Fruit fly (Drosophila melanogaster) whole organism, embryonic: ENCODE measurements around the gene beat-IIa.
A peak's percentile ranks its signal among the peaks of the same experiment; 100 is the strongest.

Experiments used
- ATbp ChIP-seq: fragments of 200-800 bp; sonication (Bioruptor generic); optimal IDR thresholded peaks from 2 replicates; lab custom pipeline; 2017; ENCODE audit warnings: missing biosample characterization, mild to moderate bottlenecking, missing genetic modification characterization, missing genetic modification reagents
- Asciz ChIP-seq: fragments of 200-800 bp; sonication (Bioruptor generic); optimal IDR thresholded peaks from 2 replicates; lab custom pipeline; 2017; ENCODE audit warnings: missing biosample characterization, mild to moderate bottlenecking, missing genetic modification characterization, missing genetic modification reagents
- CG10147 ChIP-seq: fragments of 200-800 bp; sonication (Bioruptor generic); optimal IDR thresholded peaks from 2 replicates; lab custom pipeline; 2019; ENCODE audit warnings: missing biosample characterization, mild to moderate bottlenecking, missing genetic modification characterization, moderate library complexity
- CG10274 ChIP-seq: fragments of 200-800 bp; sonication (Bioruptor generic); optimal IDR thresholded peaks from 3 replicates; lab custom pipeline; 2017; ENCODE audit warnings: missing biosample characterization, mild to moderate bottlenecking, missing genetic modification characterization
- CG10431 ChIP-seq: fragments of 200-800 bp; sonication (Bioruptor generic); optimal IDR thresholded peaks from 3 replicates; lab custom pipeline; 2018; ENCODE audit warnings: missing biosample characterization, mild to moderate bottlenecking, missing genetic modification characterization
- CG12391 ChIP-seq: fragments of 200-800 bp; sonication (Bioruptor generic); optimal IDR thresholded peaks from 3 replicates; lab custom pipeline; 2018; ENCODE audit warnings: missing biosample characterization, mild to moderate bottlenecking, missing genetic modification characterization, moderate library complexity
- CG14710 ChIP-seq: fragments of 200-800 bp; sonication (Bioruptor generic); optimal IDR thresholded peaks from 3 replicates; lab custom pipeline; 2019; ENCODE audit warnings: missing biosample characterization, mild to moderate bottlenecking, missing genetic modification characterization, moderate library complexity
- CG15269 ChIP-seq: fragments of 200-800 bp; sonication (Bioruptor generic); optimal IDR thresholded peaks from 2 replicates; lab custom pipeline; 2018; ENCODE audit warnings: missing biosample characterization, mild to moderate bottlenecking, missing genetic modification characterization, moderate library complexity
- CG15696 ChIP-seq: fragments of 200-800 bp; sonication (Bioruptor generic); optimal IDR thresholded peaks from 2 replicates; lab custom pipeline; 2019; ENCODE audit warnings: missing biosample characterization, mild to moderate bottlenecking, missing genetic modification characterization, moderate library complexity
- CG17328 ChIP-seq: fragments of 200-800 bp; sonication (Bioruptor generic); IDR thresholded peaks from 2 replicates; pipeline ENCODE4 v1.3.6; 2022; ENCODE audit warnings: missing biosample characterization, missing genetic modification characterization
- CG17361 ChIP-seq: fragments of 200-800 bp; sonication (Bioruptor generic); IDR thresholded peaks from 3 replicates; pipeline ENCODE4 v1.3.6; 2022; ENCODE audit warnings: missing biosample characterization, missing genetic modification characterization
- CG18476 ChIP-seq: fragments of 200-800 bp; sonication (Bioruptor generic); optimal IDR thresholded peaks from 2 replicates; lab custom pipeline; 2016; ENCODE audit warnings: missing biosample characterization, mild to moderate bottlenecking, missing genetic modification characterization
- CG2678 ChIP-seq: fragments of 200-800 bp; sonication (Bioruptor generic); optimal IDR thresholded peaks from 3 replicates; lab custom pipeline; 2019; ENCODE audit warnings: missing biosample characterization, mild to moderate bottlenecking, missing genetic modification characterization, moderate library complexity
- CG30403 ChIP-seq: fragments of 200-800 bp; sonication (Bioruptor generic); optimal IDR thresholded peaks from 3 replicates; lab custom pipeline; 2016; ENCODE audit warnings: missing biosample characterization, missing genetic modification characterization
- CG30431 ChIP-seq: fragments of 200-800 bp; sonication (Bioruptor generic); optimal IDR thresholded peaks from 2 replicates; lab custom pipeline; 2017; ENCODE audit warnings: missing biosample characterization, missing genetic modification characterization
- CG6765 ChIP-seq: fragments of 200-800 bp; sonication (Bioruptor generic); optimal IDR thresholded peaks from 3 replicates; lab custom pipeline; 2017; ENCODE audit warnings: missing biosample characterization, mild to moderate bottlenecking, missing genetic modification characterization
- CG7745 ChIP-seq: fragments of 200-800 bp; sonication (Bioruptor generic); optimal IDR thresholded peaks from 2 replicates; lab custom pipeline; 2018; ENCODE audit warnings: missing biosample characterization, mild to moderate bottlenecking, missing genetic modification characterization, moderate library complexity
- D ChIP-seq, 2 experiments: fragments of 200-800 bp in 1 of 2; fragments of >200 bp in 1 of 2; sonication (Bioruptor generic) in 1 of 2; optimal IDR thresholded peaks; 2 replicates in 1 of 2; 3 replicates in 1 of 2; lab custom pipeline; 2017; ENCODE audit warnings: mild to moderate bottlenecking in 1 of 2, missing biosample characterization in 1 of 2, missing genetic modification characterization in 1 of 2, missing genetic modification reagents in 1 of 2
- D19B ChIP-seq: fragments of 200-800 bp; sonication (Bioruptor generic); optimal IDR thresholded peaks from 2 replicates; lab custom pipeline; 2017; ENCODE audit warnings: missing biosample characterization, mild to moderate bottlenecking, missing genetic modification characterization
- Dfd ChIP-seq, 2 experiments: fragments of >200 bp; optimal IDR thresholded peaks; 2 replicates each; lab custom pipeline; 2017; ENCODE audit warnings: missing biosample characterization in 2 of 2, missing genetic modification characterization in 2 of 2
- Drgx ChIP-seq: fragments of 200-800 bp; sonication (Bioruptor generic); IDR thresholded peaks from 2 replicates; pipeline ENCODE4 v1.3.6; 2022; ENCODE audit warnings: missing biosample characterization, missing genetic modification characterization
- Ets65A ChIP-seq: fragments of 200-800 bp; sonication (Bioruptor generic); peaks from one replicate; lab custom pipeline; 2016; ENCODE audit warnings: missing biosample characterization, missing genetic modification characterization
- Hey ChIP-seq: fragments of 200-800 bp; sonication (Bioruptor generic); optimal IDR thresholded peaks from 3 replicates; lab custom pipeline; 2018; ENCODE audit warnings: missing biosample characterization, mild to moderate bottlenecking, missing genetic modification characterization
- Hsf ChIP-seq: fragments of 200-800 bp; sonication (Bioruptor generic); optimal IDR thresholded peaks from 3 replicates; lab custom pipeline; 2016; ENCODE audit warnings: missing biosample characterization, missing genetic modification characterization
- Kr ChIP-seq: fragments of 200-800 bp; sonication (Bioruptor generic); optimal IDR thresholded peaks from 2 replicates; lab custom pipeline; 2017; ENCODE audit warnings: missing biosample characterization, mild to moderate bottlenecking, missing genetic modification characterization
- MBD-R2 ChIP-seq: fragments of 200-800 bp; sonication (Bioruptor generic); IDR thresholded peaks from 2 replicates; pipeline ENCODE4 v1.3.6; 2022; ENCODE audit warnings: missing biosample characterization, missing genetic modification characterization
- Med ChIP-seq: fragments of 200-800 bp; sonication (Bioruptor generic); peaks from one replicate; lab custom pipeline; 2016; ENCODE audit warnings: missing biosample characterization, missing genetic modification characterization, mild to moderate bottlenecking, inconsistent platforms, moderate library complexity
- Optix ChIP-seq: fragments of 200-800 bp; sonication (Bioruptor generic); IDR thresholded peaks from 3 replicates; pipeline ENCODE4 v1.3.6; 2022; ENCODE audit warnings: missing biosample characterization, missing genetic modification characterization
- aop ChIP-seq: fragments of 200-800 bp; sonication (Bioruptor generic); IDR thresholded peaks from 2 replicates; pipeline ENCODE4 v1.3.6; 2022; ENCODE audit warnings: missing biosample characterization, missing genetic modification characterization
- cad ChIP-seq: fragments of >200 bp; optimal IDR thresholded peaks from 2 replicates; lab custom pipeline; 2017; ENCODE audit warnings: missing biosample characterization, missing genetic modification characterization
- chif ChIP-seq, 2 experiments: fragments of 200-800 bp; sonication (Bioruptor generic); optimal IDR thresholded peaks; 3 replicates each; lab custom pipeline; 2016; ENCODE audit warnings: missing biosample characterization in 2 of 2, missing genetic modification characterization in 2 of 2
- chm ChIP-seq: fragments of 200-800 bp; sonication (Bioruptor generic); IDR thresholded peaks from 2 replicates; pipeline ENCODE4 v1.3.6; 2022; ENCODE audit warnings: missing biosample characterization, missing genetic modification characterization
- eve ChIP-seq, 2 experiments: fragments of >200 bp; optimal IDR thresholded peaks; 2 replicates each; lab custom pipeline; 2017; ENCODE audit warnings: missing biosample characterization in 2 of 2, missing genetic modification characterization in 2 of 2
- exex ChIP-seq: fragments of 200-800 bp; sonication (Bioruptor generic); optimal IDR thresholded peaks from 4 replicates; lab custom pipeline; 2018; ENCODE audit warnings: missing biosample characterization, mild to moderate bottlenecking, missing genetic modification characterization, moderate library complexity
- eyg ChIP-seq: fragments of 200-800 bp; sonication (Bioruptor generic); optimal IDR thresholded peaks from 3 replicates; lab custom pipeline; 2016; ENCODE audit warnings: missing biosample characterization, missing genetic modification characterization
- fd64A ChIP-seq: fragments of 200-800 bp; sonication (Bioruptor generic); optimal IDR thresholded peaks from 3 replicates; lab custom pipeline; 2018; ENCODE audit warnings: missing biosample characterization, mild to moderate bottlenecking, missing genetic modification characterization
- ftz-f1 ChIP-seq: fragments of 200-800 bp; sonication (Bioruptor generic); optimal IDR thresholded peaks from 2 replicates; lab custom pipeline; 2016; ENCODE audit warnings: missing biosample characterization, missing genetic modification characterization
- gfzf ChIP-seq: fragments of 200-800 bp; sonication (Bioruptor generic); optimal IDR thresholded peaks from 2 replicates; lab custom pipeline; 2016; ENCODE audit warnings: missing biosample characterization, mild to moderate bottlenecking, missing genetic modification characterization, moderate library complexity
- grn ChIP-seq: fragments of 200-800 bp; sonication (Bioruptor generic); optimal IDR thresholded peaks from 3 replicates; lab custom pipeline; 2017; ENCODE audit warnings: missing biosample characterization, missing genetic modification characterization
- kah ChIP-seq: fragments of 200-800 bp; sonication (Bioruptor generic); optimal IDR thresholded peaks from 2 replicates; lab custom pipeline; 2018; ENCODE audit warnings: missing biosample characterization, mild to moderate bottlenecking, missing genetic modification characterization
- nmo ChIP-seq: fragments of 200-800 bp; sonication (Bioruptor generic); optimal IDR thresholded peaks from 2 replicates; lab custom pipeline; 2018; ENCODE audit warnings: missing biosample characterization, mild to moderate bottlenecking, missing genetic modification characterization, moderate library complexity
- org-1 ChIP-seq: fragments of 200-800 bp; sonication (Bioruptor generic); optimal IDR thresholded peaks from 2 replicates; lab custom pipeline; 2017; ENCODE audit warnings: missing biosample characterization, missing genetic modification characterization
- sc ChIP-seq, 3 experiments: fragments of >200 bp in 2 of 3; fragments of 200-800 bp in 1 of 3; sonication (Bioruptor generic) in 1 of 3; optimal IDR thresholded peaks; 2 replicates in 2 of 3; 3 replicates in 1 of 3; lab custom pipeline; 2017; ENCODE audit warnings: mild to moderate bottlenecking in 1 of 3, missing biosample characterization in 1 of 3, missing genetic modification characterization in 1 of 3, missing genetic modification reagents in 1 of 3
- tin ChIP-seq: fragments of 200-800 bp; sonication (Bioruptor generic); optimal IDR thresholded peaks from 3 replicates; lab custom pipeline; 2016; ENCODE audit warnings: missing biosample characterization, missing genetic modification characterization
- tll ChIP-seq, 2 experiments: fragments of 200-800 bp in 1 of 2; fragments of >200 bp in 1 of 2; sonication (Bioruptor generic) in 1 of 2; optimal IDR thresholded peaks; 2 replicates each; lab custom pipeline; 2017 to 2019; ENCODE audit warnings: missing biosample characterization in 2 of 2, missing genetic modification characterization in 2 of 2, mild to moderate bottlenecking in 1 of 2, moderate library complexity in 1 of 2
- tna ChIP-seq: fragments of 200-800 bp; sonication (Bioruptor generic); IDR thresholded peaks from 2 replicates; pipeline ENCODE4 v1.3.6; 2022; ENCODE audit warnings: missing biosample characterization, missing genetic modification characterization; ENCODE audit not compliant: partially characterized antibody

The beat-IIa gene

DNA sequence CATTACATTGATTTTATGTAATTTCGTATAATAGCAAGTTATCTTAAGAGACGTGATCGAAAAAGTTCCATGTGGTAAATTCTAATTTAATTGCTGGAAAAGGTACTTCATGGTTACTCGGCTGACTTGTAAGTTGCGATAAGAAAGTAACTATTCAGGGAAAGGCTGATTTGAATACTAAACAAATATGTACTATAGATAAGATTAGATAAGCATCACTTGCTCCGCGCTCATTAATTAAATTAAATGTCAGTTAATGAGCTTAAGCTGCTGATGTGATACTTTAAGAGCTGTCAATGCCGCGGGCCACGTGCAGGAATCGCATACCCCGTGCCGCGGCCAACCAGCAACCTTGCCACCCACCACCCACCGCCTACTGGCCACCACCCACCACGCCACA, 34.2 kb upstream of the beat-IIa start:
- TF ChIP-seq Hey (peak; percentile 17), Asciz (GFP tag; lab: Kevin White, UChicago) (peak; percentile 30), chif (GFP tag; optimal IDR thresholded peaks at IDR 0.05; lab: Kevin White, UChicago) (no peak), exex (peak; percentile 60), CG10431 (GFP tag; lab: Kevin White, UChicago) (no peak), CG10147 (no peak), CG2678 (tag; lab: Kevin White, UChicago) (no peak), fd64A (GFP tag; lab: Kevin White, UChicago) (peak; percentile 9), ATbp (GFP tag; lab: Kevin White, UChicago) (peak; percentile 11), CG7745 (tag; lab: Kevin White, UChicago) (peak; percentile 65), ftz-f1 (GFP tag; lab: Kevin White, UChicago) (peak; percentile 5)

DNA sequence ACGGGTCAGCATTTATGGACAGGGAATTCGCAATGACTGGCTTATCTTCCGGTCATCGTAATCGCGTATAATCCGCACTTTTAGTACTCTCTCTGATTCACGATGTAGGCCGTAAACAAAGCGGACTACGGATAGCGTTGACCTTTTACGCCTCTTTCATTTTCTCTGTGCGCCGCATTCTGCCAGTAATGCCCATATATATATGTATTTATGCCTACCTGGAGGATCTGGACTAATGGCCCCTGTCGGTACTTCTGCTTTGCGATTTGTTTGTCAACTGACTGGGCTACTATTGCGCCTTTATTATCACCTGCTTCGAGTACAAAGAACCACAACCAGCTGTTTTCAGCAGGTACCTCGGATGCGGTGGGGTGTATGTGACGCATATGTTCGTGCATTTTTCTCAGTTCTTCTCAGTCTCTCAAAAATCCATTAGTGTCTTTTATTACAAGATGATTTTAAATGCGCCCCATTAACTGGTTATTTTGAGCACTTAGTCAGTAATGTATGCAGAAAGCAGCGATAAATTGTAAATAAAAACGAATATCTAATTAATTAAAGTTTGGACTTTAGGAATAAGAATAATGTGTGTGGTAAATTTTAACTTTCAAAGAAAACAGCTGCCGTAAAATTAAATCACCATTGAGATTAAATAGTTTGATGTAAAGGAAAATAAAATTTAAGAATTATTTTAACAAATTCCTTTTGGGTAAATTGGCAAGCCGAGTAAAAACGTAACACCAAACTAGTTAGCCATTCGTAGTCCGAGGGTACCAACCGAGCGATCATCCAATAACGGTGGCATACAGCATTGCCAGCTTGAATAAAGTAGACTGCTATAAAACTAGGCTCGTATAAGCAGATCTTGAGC, 28.6 kb upstream of the beat-IIa start, which contains the start of gene CREG:
Gene CREG, minus strand, starts transcription at position 323 of the 871 bp plus-strand sequence.
- TF ChIP-seq cad (GFP tag; lab: Kevin White, UChicago) (peak; percentile 74), eyg (GFP tag; lab: Kevin White, UChicago) (no peak), org-1 (GFP tag; lab: Kevin White, UChicago) (peak; percentile 6), CG30431 (GFP tag; lab: Kevin White, UChicago) (no peak), CG15269 (tag; lab: Kevin White, UChicago) (no peak), CG12391 (tag; lab: Kevin White, UChicago) (peak; percentile 46), tll (GFP tag; optimal IDR thresholded peaks at IDR 0.05; lab: Kevin White, UChicago) (peak in 1 of 2 experiments; percentile 91), chm (GFP tag; lab: Robert Waterston, UW) (no peak), Optix (GFP tag; lab: Robert Waterston, UW) (no peak), CG6765 (GFP tag; lab: Kevin White, UChicago) (no peak), eve (GFP tag; optimal IDR thresholded peaks at IDR 0.05; lab: Kevin White, UChicago) (peak in 1 of 2 experiments; percentile 13), D (optimal IDR thresholded peaks at IDR 0.05; lab: Kevin White, UChicago) (no peak), D (GFP tag; optimal IDR thresholded peaks at IDR 0.05; lab: Kevin White, UChicago) (no peak), gfzf (GFP tag; lab: Kevin White, UChicago) (no peak), sc (optimal IDR thresholded peaks at IDR 0.05; lab: Kevin White, UChicago) (no peak), sc (GFP tag; optimal IDR thresholded peaks at IDR 0.05; lab: Kevin White, UChicago) (peak; percentile 35), CG15696 (no peak), CG10274 (GFP tag; lab: Kevin White, UChicago) (peak; percentile 1), tin (no peak), tna (GFP tag; lab: Robert Waterston, UW) (no peak), Drgx (GFP tag; lab: Robert Waterston, UW) (0 out of 2 replicates have a peak, but pooled peaks have one; percentile 14), aop (GFP tag; lab: Robert Waterston, UW) (no peak), CG14710 (peak; percentile 40), Dfd (GFP tag; optimal IDR thresholded peaks at IDR 0.05; lab: Kevin White, UChicago) (no peak), CG18476 (GFP tag; lab: Kevin White, UChicago) (no peak), Ets65A (peak; percentile 2), Hsf (peak; percentile 29), grn (GFP tag; lab: Kevin White, UChicago) (peak; percentile 35), kah (GFP tag; lab: Kevin White, UChicago) (no peak), Kr (GFP tag; lab: Kevin White, UChicago) (no peak), Med (GFP tag; lab: Kevin White, UChicago) (peak; percentile 71), CG17361 (GFP tag; lab: Robert Waterston, UW) (peak; percentile 72; the same call in 2 of the 3 replicates), nmo (GFP tag; lab: Kevin White, UChicago) (peak; percentile 47), CG30403 (GFP tag; lab: Kevin White, UChicago) (peak; percentile 49), D19B (GFP tag; lab: Kevin White, UChicago) (peak; percentile 96), MBD-R2 (peak; percentile 32; the same call in 1 of the 2 replicates), CG17328 (GFP tag; lab: Robert Waterston, UW) (no peak)
